Worm (Caenorhabditis elegans) whole organism, L3 larva: ENCODE measurements around the gene msp-32.
"Not testable (repeated sequence)": the region's sequence is repeated elsewhere in the genome, so short reads cannot be mapped to it uniquely, and the experiment has no call there.

Experiments used
- R02D3.7 ChIP-seq: fragments of 150-350 bp; optimal IDR thresholded peaks from 2 replicates; lab custom pipeline; 2014; ENCODE audit warnings: missing biosample characterization, missing genetic modification characterization
- ZK546.5 ChIP-seq: sonication (generic microtip); optimal IDR thresholded peaks from 2 replicates; lab custom pipeline; 2017; ENCODE audit warnings: missing biosample characterization, missing genetic modification characterization
- aly-2 ChIP-seq: fragments of 150-350 bp; optimal IDR thresholded peaks from 2 replicates; lab custom pipeline; 2014; ENCODE audit warnings: missing biosample characterization, missing genetic modification characterization
- ama-1 ChIP-seq: fragments of 150-350 bp; optimal IDR thresholded peaks from 2 replicates; lab custom pipeline; 2018
- ceh-16 ChIP-seq: sonication (generic microtip); optimal IDR thresholded peaks from 2 replicates; lab custom pipeline; 2017; ENCODE audit warnings: missing biosample characterization, missing genetic modification characterization
- ceh-28 ChIP-seq: fragments of 150-350 bp; optimal IDR thresholded peaks from 2 replicates; lab custom pipeline; 2014; ENCODE audit warnings: missing biosample characterization, missing genetic modification reagents, missing genetic modification characterization
- ceh-82 ChIP-seq: fragments of 150-350 bp; optimal IDR thresholded peaks from 2 replicates; lab custom pipeline; 2014; ENCODE audit warnings: missing biosample characterization, missing genetic modification characterization
- ceh-9 ChIP-seq: sonication (generic microtip); optimal IDR thresholded peaks from 2 replicates; lab custom pipeline; 2018; ENCODE audit warnings: missing biosample characterization, missing genetic modification characterization
- daf-12 ChIP-seq: fragments of 150-350 bp; optimal IDR thresholded peaks from 2 replicates; lab custom pipeline; 2014; ENCODE audit warnings: missing biosample characterization, missing genetic modification reagents, missing genetic modification characterization
- egl-27 ChIP-seq: sonication (generic microtip); optimal IDR thresholded peaks from 4 replicates; lab custom pipeline; 2017; ENCODE audit warnings: missing biosample characterization, missing genetic modification reagents, missing genetic modification characterization
- egl-5 ChIP-seq: fragments of 150-350 bp; optimal IDR thresholded peaks from 2 replicates; lab custom pipeline; 2017; ENCODE audit warnings: missing biosample characterization, missing genetic modification reagents, missing genetic modification characterization, inconsistent platforms
- elt-1 ChIP-seq: fragments of 150-350 bp; optimal IDR thresholded peaks from 2 replicates; lab custom pipeline; 2014; ENCODE audit warnings: missing biosample characterization, missing genetic modification characterization
- elt-2 ChIP-seq: sonication (generic microtip); optimal IDR thresholded peaks from 2 replicates; lab custom pipeline; 2016; ENCODE audit warnings: missing genetic modification reagents, mild to moderate bottlenecking, missing genetic modification characterization, missing compliant biosample characterization
- elt-3 ChIP-seq, 3 experiments: fragments of 150-350 bp in 1 of 3; sonication (generic microtip) in 2 of 3; optimal IDR thresholded peaks; 2 replicates in 2 of 3; 4 replicates in 1 of 3; lab custom pipeline; 2014 to 2017; ENCODE audit warnings: missing biosample characterization in 3 of 3, missing genetic modification characterization in 3 of 3
- eor-1 ChIP-seq, 2 experiments: fragments of 150-350 bp; optimal IDR thresholded peaks; 2 replicates each; lab custom pipeline; 2014 to 2018; ENCODE audit warnings: missing biosample characterization in 2 of 2, missing genetic modification characterization in 2 of 2
- fkh-10 ChIP-seq: sonication (generic microtip); optimal IDR thresholded peaks from 2 replicates; lab custom pipeline; 2017; ENCODE audit warnings: missing biosample characterization, missing genetic modification reagents, missing genetic modification characterization
- fkh-2 ChIP-seq: fragments of 150-350 bp; optimal IDR thresholded peaks from 2 replicates; lab custom pipeline; 2014; ENCODE audit warnings: missing biosample characterization, missing genetic modification reagents, missing genetic modification characterization
- fos-1 ChIP-seq: fragments of 150-350 bp; optimal IDR thresholded peaks from 2 replicates; lab custom pipeline; 2014; ENCODE audit warnings: missing biosample characterization, missing genetic modification characterization
- hmg-11 ChIP-seq: sonication (generic microtip); optimal IDR thresholded peaks from 2 replicates; lab custom pipeline; 2016; ENCODE audit warnings: missing genetic modification characterization, missing compliant biosample characterization
- jun-1 ChIP-seq: fragments of 150-350 bp; optimal IDR thresholded peaks from 2 replicates; lab custom pipeline; 2014; ENCODE audit warnings: missing biosample characterization, missing genetic modification reagents, missing genetic modification characterization
- lin-15B ChIP-seq: fragments of 150-350 bp; optimal IDR thresholded peaks from 2 replicates; lab custom pipeline; 2014; ENCODE audit warnings: missing biosample characterization, missing genetic modification characterization
- lin-39 ChIP-seq: fragments of 150-350 bp; optimal IDR thresholded peaks from 2 replicates; lab custom pipeline; 2018; ENCODE audit warnings: missing biosample characterization, missing genetic modification reagents, missing genetic modification characterization
- lsy-12 ChIP-seq: sonication (generic microtip); optimal IDR thresholded peaks from 2 replicates; lab custom pipeline; 2016; ENCODE audit warnings: mild to moderate bottlenecking, missing genetic modification characterization, missing compliant biosample characterization
- mdl-1 ChIP-seq: fragments of 150-350 bp; optimal IDR thresholded peaks from 2 replicates; lab custom pipeline; 2014; ENCODE audit warnings: missing biosample characterization, missing genetic modification characterization
- mml-1 ChIP-seq: fragments of 150-350 bp; sonication (generic microtip); optimal IDR thresholded peaks from 3 replicates; lab custom pipeline; 2014; ENCODE audit warnings: missing biosample characterization, missing genetic modification characterization
- nfya-1 ChIP-seq: sonication (generic microtip); optimal IDR thresholded peaks from 2 replicates; lab custom pipeline; 2017; ENCODE audit warnings: missing genetic modification characterization, mild to moderate bottlenecking, missing compliant biosample characterization, antibody characterized with exemption, moderate library complexity; ENCODE audit not compliant: insufficient read depth
- nhr-11 ChIP-seq: fragments of 150-350 bp; optimal IDR thresholded peaks from 2 replicates; lab custom pipeline; 2014; ENCODE audit warnings: missing biosample characterization, missing genetic modification characterization
- nhr-12 ChIP-seq: fragments of 150-350 bp; optimal IDR thresholded peaks from 2 replicates; lab custom pipeline; 2014; ENCODE audit warnings: missing biosample characterization, missing genetic modification characterization
- nhr-23 ChIP-seq: fragments of 150-350 bp; optimal IDR thresholded peaks from 2 replicates; lab custom pipeline; 2014; ENCODE audit warnings: missing biosample characterization, missing genetic modification reagents, missing genetic modification characterization
- nhr-237 ChIP-seq: fragments of 150-350 bp; optimal IDR thresholded peaks from 2 replicates; lab custom pipeline; 2014; ENCODE audit warnings: missing biosample characterization, missing genetic modification characterization
- nhr-25 ChIP-seq: sonication (generic microtip); optimal IDR thresholded peaks from 2 replicates; lab custom pipeline; 2017; ENCODE audit warnings: missing biosample characterization, missing genetic modification characterization
- nhr-28 ChIP-seq: fragments of 150-350 bp; optimal IDR thresholded peaks from 2 replicates; lab custom pipeline; 2014; ENCODE audit warnings: missing biosample characterization, missing genetic modification characterization
- nhr-43 ChIP-seq: sonication (generic microtip); optimal IDR thresholded peaks from 2 replicates; lab custom pipeline; 2016; ENCODE audit warnings: mild to moderate bottlenecking, missing genetic modification characterization, missing compliant biosample characterization; ENCODE audit not compliant: poor library complexity, severe bottlenecking
- nhr-67 ChIP-seq: fragments of 150-350 bp; optimal IDR thresholded peaks from 2 replicates; lab custom pipeline; 2014; ENCODE audit warnings: missing biosample characterization, missing genetic modification characterization
- nhr-76 ChIP-seq: fragments of 150-350 bp; sonication (generic microtip); optimal IDR thresholded peaks from 5 replicates; lab custom pipeline; 2014; ENCODE audit warnings: missing biosample characterization, missing genetic modification characterization
- nhr-77 ChIP-seq: fragments of 150-350 bp; optimal IDR thresholded peaks from 2 replicates; lab custom pipeline; 2014; ENCODE audit warnings: missing biosample characterization, missing genetic modification characterization
- pha-4 ChIP-seq: fragments of 150-350 bp; optimal IDR thresholded peaks from 2 replicates; lab custom pipeline; 2014; ENCODE audit warnings: missing biosample characterization, missing genetic modification reagents, missing genetic modification characterization
- pqm-1 ChIP-seq: fragments of 150-350 bp; optimal IDR thresholded peaks from 2 replicates; lab custom pipeline; 2017; ENCODE audit warnings: missing biosample characterization, missing genetic modification characterization, inconsistent platforms
- sea-2 ChIP-seq: fragments of 150-350 bp; sonication (generic microtip); optimal IDR thresholded peaks from 4 replicates; lab custom pipeline; 2014; ENCODE audit warnings: missing biosample characterization, missing genetic modification reagents, missing genetic modification characterization
- skn-1 ChIP-seq: fragments of 150-350 bp; optimal IDR thresholded peaks from 2 replicates; lab custom pipeline; 2014; ENCODE audit warnings: missing biosample characterization, missing genetic modification characterization
- snpc-4 ChIP-seq: fragments of 150-350 bp; optimal IDR thresholded peaks from 2 replicates; lab custom pipeline; 2014; ENCODE audit warnings: missing biosample characterization, missing genetic modification characterization
- tbx-2 ChIP-seq: sonication (generic microtip); optimal IDR thresholded peaks from 2 replicates; lab custom pipeline; 2016; ENCODE audit warnings: mild to moderate bottlenecking, missing genetic modification characterization, missing compliant biosample characterization
- unc-39 ChIP-seq: sonication (generic microtip); optimal IDR thresholded peaks from 4 replicates; lab custom pipeline; 2017; ENCODE audit warnings: missing biosample characterization, missing genetic modification characterization
- unc-62 ChIP-seq: fragments of 150-350 bp; sonication (generic microtip); optimal IDR thresholded peaks from 4 replicates; lab custom pipeline; 2014; ENCODE audit warnings: missing biosample characterization, missing genetic modification reagents, missing genetic modification characterization
- zag-1 ChIP-seq: fragments of 150-350 bp; optimal IDR thresholded peaks from 2 replicates; lab custom pipeline; 2014; ENCODE audit warnings: missing biosample characterization, missing genetic modification characterization
- ztf-11 ChIP-seq: fragments of 150-350 bp; optimal IDR thresholded peaks from 2 replicates; lab custom pipeline; 2014; ENCODE audit warnings: missing biosample characterization, missing genetic modification characterization
- ztf-4 ChIP-seq: fragments of 150-350 bp; optimal IDR thresholded peaks from 2 replicates; lab custom pipeline; 2014; ENCODE audit warnings: missing biosample characterization, missing genetic modification characterization

Gene msp-32

ce11 chrII:4903696-4904095, 5.1 kb downstream of the msp-32 start, which contains the start of gene sgt-1:
TSS of gene sgt-1 (minus strand) at chrII:4903796.
- TF ChIP-seq elt-3 (tag; optimal IDR thresholded peaks at IDR 0.05; lab: Kevin White, UChicago); elt-1; lin-39 (tag; lab: Kevin White, UChicago): not testable (repeated sequence)

- TF ChIP-seq elt-1, result no peak
- no peak for TF ChIP-seq elt-3 (tag; optimal IDR thresholded peaks at IDR 0.05; lab: Kevin White, UChicago)
- peak; percentile 83 for TF ChIP-seq hmg-11 (tag; lab: Kevin White, UChicago)
- TF ChIP-seq ztf-11, result no peak
- peak; percentile 84 for TF ChIP-seq pha-4 (tag; lab: Kevin White, UChicago)
- no peak for TF ChIP-seq mml-1
- no peak for TF ChIP-seq nhr-43
- peak; percentile 36 for TF ChIP-seq ceh-28 (tag; lab: Kevin White, UChicago)
- TF ChIP-seq tbx-2, result no peak
- TF ChIP-seq lin-39 (tag; lab: Kevin White, UChicago), result peak; percentile 68
- TF ChIP-seq pqm-1 (tag; lab: Kevin White, UChicago), result peak; percentile 50
- TF ChIP-seq ceh-82 (tag; lab: Kevin White, UChicago), result no peak
- no peak for TF ChIP-seq ceh-9 (tag; lab: Kevin White, UChicago)
- TF ChIP-seq ama-1 (lab: Kevin White, UChicago), result no peak
- no peak for TF ChIP-seq nhr-77 (tag; lab: Kevin White, UChicago)
- peak; percentile 37 for TF ChIP-seq unc-62 (GFP tag; lab: Kevin White, UChicago)
- TF ChIP-seq lsy-12, result no peak
- TF ChIP-seq ceh-16 (tag; lab: Kevin White, UChicago), result no peak
- peak; percentile 70 for TF ChIP-seq skn-1
- TF ChIP-seq R02D3.7, result no peak
- peak; percentile 87 for TF ChIP-seq lin-15B
- no peak for TF ChIP-seq nhr-237
- TF ChIP-seq nhr-11 (tag; lab: Kevin White, UChicago), result no peak
- no peak for TF ChIP-seq nhr-76 (tag; lab: Kevin White, UChicago)
- peak; percentile 78 for TF ChIP-seq egl-5 (tag; lab: Kevin White, UChicago)
- no peak for TF ChIP-seq zag-1 (tag; lab: Kevin White, UChicago)
- no peak for TF ChIP-seq fkh-2
- peak; percentile 56 for TF ChIP-seq jun-1 (tag; lab: Kevin White, UChicago)
- TF ChIP-seq eor-1 (tag; optimal IDR thresholded peaks at IDR 0.05; lab: Kevin White, UChicago), result no peak
- TF ChIP-seq egl-27, result peak; percentile 18
- TF ChIP-seq snpc-4, result peak; percentile 77
- TF ChIP-seq nhr-12, result no peak
- no peak for TF ChIP-seq unc-39 (tag; lab: Kevin White, UChicago)
- TF ChIP-seq nhr-25 (tag; lab: Kevin White, UChicago), result peak; percentile 79
- no peak for TF ChIP-seq nhr-67
- TF ChIP-seq aly-2 (tag; lab: Kevin White, UChicago), result no peak
- peak; percentile 96 for TF ChIP-seq nfya-1 (tag; lab: Kevin White, UChicago)
- TF ChIP-seq elt-2 (tag; lab: Kevin White, UChicago), result peak; percentile 68
- TF ChIP-seq nhr-23, result peak; percentile 47
- no peak for TF ChIP-seq ztf-4 (tag; lab: Kevin White, UChicago)
- no peak for TF ChIP-seq mdl-1 (tag; lab: Kevin White, UChicago)
- TF ChIP-seq fos-1 (tag; lab: Kevin White, UChicago), result no peak
- TF ChIP-seq daf-12, result no peak
- TF ChIP-seq ZK546.5 (tag; lab: Kevin White, UChicago), result no peak
- peak; percentile 46 for TF ChIP-seq fkh-10 (GFP tag; lab: Kevin White, UChicago)
- TF ChIP-seq sea-2 (GFP tag; lab: Kevin White, UChicago), result no peak
- no peak for TF ChIP-seq nhr-28 (tag; lab: Kevin White, UChicago)
Measured at ce11 chrII:4904277-4904676, 5.6 kb downstream of the msp-32 start.
